Worm (Caenorhabditis elegans) whole organism, L3 larva: ENCODE measurements around the gene ubc-17.

ENCODE experiments used
- mdl-1 ChIP-seq: fragments of 150-350 bp; optimal IDR thresholded peaks from 2 replicates; lab custom pipeline; 2014; ENCODE audit warnings: missing biosample characterization, missing genetic modification characterization
- ztf-11 ChIP-seq: fragments of 150-350 bp; optimal IDR thresholded peaks from 2 replicates; lab custom pipeline; 2014; ENCODE audit warnings: missing biosample characterization, missing genetic modification characterization

DNA sequence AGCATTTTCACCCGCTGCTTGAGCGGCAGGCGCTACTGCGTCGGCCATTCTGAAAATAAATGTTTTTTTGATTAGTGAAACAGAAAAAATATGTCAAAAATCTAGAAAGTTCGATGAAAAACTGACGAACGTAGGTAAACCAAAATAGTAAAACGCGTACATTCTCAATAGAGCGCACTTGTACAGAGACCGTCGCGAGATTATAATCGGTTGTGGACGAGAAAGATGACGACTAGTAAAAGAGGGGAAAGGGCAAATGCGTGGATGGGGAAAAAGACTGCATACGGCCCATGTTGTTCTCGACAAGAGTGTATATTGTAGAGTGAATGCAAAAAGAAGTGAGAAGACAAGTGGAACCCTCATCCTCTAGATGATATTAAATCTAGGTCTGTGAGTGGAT lies 49.9 kb downstream of the ubc-17 start, which contains the start of gene C36B7.6:
- TF ChIP-seq ztf-11 (tag; lab: Kevin White, UChicago) (no peak), mdl-1 (tag; lab: Kevin White, UChicago) (no peak)
